Worm (Caenorhabditis elegans) whole organism, L2 larva: ENCODE measurements around the gene nasp-2.

Experiments
- C34F6.9 ChIP-seq: fragments of 150-350 bp; optimal IDR thresholded peaks from 2 replicates; lab custom pipeline; 2014; ENCODE audit warnings: missing biosample characterization, missing genetic modification characterization
- F13H6.1 ChIP-seq: sonication (generic microtip); optimal IDR thresholded peaks from 2 replicates; lab custom pipeline; 2016; ENCODE audit warnings: missing genetic modification characterization, missing compliant biosample characterization
- R02D3.7 ChIP-seq: fragments of 150-350 bp; optimal IDR thresholded peaks from 2 replicates; lab custom pipeline; 2014; ENCODE audit warnings: missing biosample characterization, missing genetic modification characterization
- aly-2 ChIP-seq: fragments of 150-350 bp; optimal IDR thresholded peaks from 2 replicates; lab custom pipeline; 2014; ENCODE audit warnings: missing biosample characterization, missing genetic modification characterization
- ama-1 ChIP-seq: fragments of 150-350 bp; optimal IDR thresholded peaks from 2 replicates; lab custom pipeline; 2018; ENCODE audit warnings: inconsistent platforms
- blmp-1 ChIP-seq: sonication (generic microtip); optimal IDR thresholded peaks from 2 replicates; lab custom pipeline; 2017; ENCODE audit warnings: missing genetic modification characterization, mild to moderate bottlenecking, missing compliant biosample characterization, antibody characterized with exemption, moderate library complexity; ENCODE audit not compliant: insufficient read depth
- ceh-82 ChIP-seq: fragments of 150-350 bp; optimal IDR thresholded peaks from 2 replicates; lab custom pipeline; 2014; ENCODE audit warnings: missing biosample characterization, missing genetic modification characterization
- crh-2 ChIP-seq: sonication (generic microtip); optimal IDR thresholded peaks from 2 replicates; lab custom pipeline; 2017; ENCODE audit warnings: missing biosample characterization, missing genetic modification characterization
- dmd-4 ChIP-seq: sonication (generic microtip); optimal IDR thresholded peaks from 2 replicates; lab custom pipeline; 2017; ENCODE audit warnings: missing biosample characterization, missing genetic modification characterization
- egl-27 ChIP-seq: sonication (generic microtip); optimal IDR thresholded peaks from 3 replicates; lab custom pipeline; 2017; ENCODE audit warnings: missing biosample characterization, missing genetic modification reagents, missing genetic modification characterization
- elt-1 ChIP-seq: fragments of 150-350 bp; optimal IDR thresholded peaks from 2 replicates; lab custom pipeline; 2014; ENCODE audit warnings: missing biosample characterization, missing genetic modification characterization
- fos-1 ChIP-seq: fragments of 150-350 bp; optimal IDR thresholded peaks from 2 replicates; lab custom pipeline; 2014; ENCODE audit warnings: missing biosample characterization, missing genetic modification characterization
- gmeb-1 ChIP-seq: fragments of 150-350 bp; optimal IDR thresholded peaks from 2 replicates; lab custom pipeline; 2014; ENCODE audit warnings: missing biosample characterization, missing genetic modification characterization
- lin-11 ChIP-seq: fragments of 150-350 bp; sonication (generic microtip); optimal IDR thresholded peaks from 2 replicates; lab custom pipeline; 2014; ENCODE audit warnings: missing biosample characterization, missing genetic modification characterization, inconsistent platforms, mixed read lengths
- lin-39 ChIP-seq: fragments of 150-350 bp; optimal IDR thresholded peaks from 2 replicates; lab custom pipeline; 2014; ENCODE audit warnings: missing biosample characterization, missing genetic modification reagents, missing genetic modification characterization
- lsy-2 ChIP-seq, 2 experiments: fragments of 150-350 bp in 1 of 2; sonication (generic microtip) in 1 of 2; optimal IDR thresholded peaks; 2 replicates each; lab custom pipeline; 2014 to 2017; ENCODE audit warnings: missing biosample characterization in 2 of 2, missing genetic modification characterization in 2 of 2
- mab-5 ChIP-seq: fragments of 150-350 bp; optimal IDR thresholded peaks from 2 replicates; lab custom pipeline; 2014; ENCODE audit warnings: missing biosample characterization, missing genetic modification characterization
- mbf-1 ChIP-seq: sonication (generic microtip); optimal IDR thresholded peaks from 2 replicates; lab custom pipeline; 2017; ENCODE audit warnings: missing biosample characterization, missing genetic modification characterization
- mdl-1 ChIP-seq, 2 experiments: fragments of 150-350 bp in 1 of 2; sonication (generic microtip) in 1 of 2; optimal IDR thresholded peaks; 2 replicates each; lab custom pipeline; 2017; ENCODE audit warnings: missing biosample characterization in 2 of 2, missing genetic modification characterization in 2 of 2
- nhr-10 ChIP-seq: sonication (generic microtip); optimal IDR thresholded peaks from 2 replicates; lab custom pipeline; 2017; ENCODE audit warnings: missing biosample characterization, missing genetic modification characterization
- nhr-11 ChIP-seq: fragments of 150-350 bp; optimal IDR thresholded peaks from 2 replicates; lab custom pipeline; 2014; ENCODE audit warnings: missing biosample characterization, missing genetic modification characterization
- nhr-12 ChIP-seq: fragments of 150-350 bp; optimal IDR thresholded peaks from 2 replicates; lab custom pipeline; 2014; ENCODE audit warnings: missing biosample characterization, missing genetic modification characterization
- nhr-129 ChIP-seq: fragments of 150-350 bp; optimal IDR thresholded peaks from 2 replicates; lab custom pipeline; 2014; ENCODE audit warnings: missing biosample characterization, missing genetic modification characterization
- nhr-21 ChIP-seq: fragments of 150-350 bp; optimal IDR thresholded peaks from 2 replicates; lab custom pipeline; 2014; ENCODE audit warnings: missing biosample characterization, missing genetic modification characterization
- nhr-6 ChIP-seq: fragments of 150-350 bp; optimal IDR thresholded peaks from 2 replicates; lab custom pipeline; 2014; ENCODE audit warnings: missing biosample characterization, missing genetic modification characterization
- peb-1 ChIP-seq: fragments of 150-350 bp; optimal IDR thresholded peaks from 2 replicates; lab custom pipeline; 2014; ENCODE audit warnings: missing biosample characterization, missing genetic modification characterization
- sem-4 ChIP-seq: fragments of 150-350 bp; optimal IDR thresholded peaks from 2 replicates; lab custom pipeline; 2014; ENCODE audit warnings: missing biosample characterization, missing genetic modification reagents, missing genetic modification characterization
- skn-1 ChIP-seq: sonication (generic microtip); optimal IDR thresholded peaks from 2 replicates; lab custom pipeline; 2017; ENCODE audit warnings: missing biosample characterization, missing genetic modification characterization
- sma-3 ChIP-seq: sonication (generic microtip); optimal IDR thresholded peaks from 2 replicates; lab custom pipeline; 2016; ENCODE audit warnings: missing genetic modification reagents, missing genetic modification characterization, missing compliant biosample characterization
- sma-9 ChIP-seq, 2 experiments: fragments of 150-350 bp in 1 of 2; sonication (generic microtip) in 1 of 2; optimal IDR thresholded peaks; 2 replicates each; lab custom pipeline; 2014 to 2016; ENCODE audit warnings: missing genetic modification characterization in 2 of 2, mild to moderate bottlenecking in 1 of 2, missing biosample characterization in 1 of 2, missing compliant biosample characterization in 1 of 2, missing genetic modification reagents in 1 of 2, moderate library complexity in 1 of 2
- unc-39 ChIP-seq: fragments of 150-350 bp; optimal IDR thresholded peaks from 2 replicates; lab custom pipeline; 2014; ENCODE audit warnings: missing biosample characterization, missing genetic modification characterization
- unc-55 ChIP-seq: fragments of 150-350 bp; sonication (generic microtip); optimal IDR thresholded peaks from 3 replicates; lab custom pipeline; 2014; ENCODE audit warnings: missing biosample characterization, missing genetic modification reagents, missing genetic modification characterization
- zag-1 ChIP-seq: fragments of 150-350 bp; optimal IDR thresholded peaks from 2 replicates; lab custom pipeline; 2014; ENCODE audit warnings: missing biosample characterization, missing genetic modification characterization
- ztf-1 ChIP-seq: fragments of 200-800 bp; sonication (Bioruptor generic); conservative IDR thresholded peaks from 2 replicates; pipeline ENCODE4 v1.3.6; 2022; ENCODE audit warnings: missing genetic modification characterization, missing compliant biosample characterization
- ztf-11 ChIP-seq: sonication (generic microtip); optimal IDR thresholded peaks from 2 replicates; lab custom pipeline; 2017; ENCODE audit warnings: missing biosample characterization, missing genetic modification characterization
- ztf-4 ChIP-seq: fragments of 150-350 bp; optimal IDR thresholded peaks from 2 replicates; lab custom pipeline; 2014; ENCODE audit warnings: missing biosample characterization, missing genetic modification characterization

Gene nasp-2

ce11 chrV:13313045-13313623 is 1.1 kb upstream of the nasp-2 start, which contains the start of gene C50B6.3 (continued):
- TF ChIP-seq nhr-12 (tag; lab: Kevin White, UChicago), result no peak
- no peak for TF ChIP-seq mdl-1 (tag; optimal IDR thresholded peaks at IDR 0.05; lab: Kevin White, UChicago)
- TF ChIP-seq unc-39 (tag; lab: Kevin White, UChicago), result no peak
- peak; percentile 53 for TF ChIP-seq fos-1 (tag; lab: Kevin White, UChicago)
- TF ChIP-seq crh-2 (tag; lab: Kevin White, UChicago), result peak; percentile 76
- TF ChIP-seq ceh-82 (tag; lab: Kevin White, UChicago), result no peak
- TF ChIP-seq gmeb-1 (tag; lab: Kevin White, UChicago), result peak; percentile 85
- TF ChIP-seq lin-11 (tag; lab: Kevin White, UChicago), result peak; percentile 55
- peak; percentile 47 for TF ChIP-seq ztf-4 (tag; lab: Kevin White, UChicago)
- no peak for TF ChIP-seq nhr-6 (tag; lab: Kevin White, UChicago)
- TF ChIP-seq lin-39 (tag; lab: Kevin White, UChicago), result no peak
- TF ChIP-seq, all 48 proteins: peak for 19

DNA sequence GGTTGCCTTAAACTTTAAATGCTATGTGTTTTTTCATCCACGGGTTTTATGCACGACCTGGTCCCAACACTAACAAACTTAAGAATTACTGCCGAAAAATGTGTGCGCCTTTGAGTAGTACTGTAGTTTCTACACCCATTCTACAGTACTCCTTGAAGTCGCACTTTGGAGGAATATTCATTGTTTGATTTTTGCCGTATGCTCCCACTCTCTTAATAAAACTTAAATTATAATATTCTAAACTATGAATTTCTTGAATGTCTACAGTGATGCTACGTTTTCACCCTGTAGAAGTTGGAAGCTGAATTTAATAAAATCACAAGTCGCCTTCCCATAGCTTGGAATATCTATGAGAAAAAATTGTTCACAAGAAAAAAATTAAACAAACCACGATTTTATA is 2.3 kb downstream of the nasp-2 start:
- TF ChIP-seq dmd-4, result no peak
- no peak for TF ChIP-seq lin-11 (tag; lab: Kevin White, UChicago)
- no peak for TF ChIP-seq C34F6.9
- TF ChIP-seq sma-9 (GFP tag; optimal IDR thresholded peaks at IDR 0.05; lab: Kevin White, UChicago), result no peak
- no peak for TF ChIP-seq sma-9 (tag; optimal IDR thresholded peaks at IDR 0.05; lab: Kevin White, UChicago)
- no peak for TF ChIP-seq R02D3.7 (tag; lab: Kevin White, UChicago)
- no peak for TF ChIP-seq elt-1
- no peak for TF ChIP-seq peb-1
- no peak for TF ChIP-seq unc-55 (GFP tag; lab: Kevin White, UChicago)
- no peak for TF ChIP-seq sma-3
- TF ChIP-seq skn-1 (tag; lab: Kevin White, UChicago), result no peak
- no peak for TF ChIP-seq sem-4 (tag; lab: Kevin White, UChicago)
- TF ChIP-seq mbf-1 (tag; lab: Kevin White, UChicago), result no peak
- no peak for TF ChIP-seq zag-1
- no peak for TF ChIP-seq nhr-129
- no peak for TF ChIP-seq egl-27 (tag; lab: Kevin White, UChicago)

DNA sequence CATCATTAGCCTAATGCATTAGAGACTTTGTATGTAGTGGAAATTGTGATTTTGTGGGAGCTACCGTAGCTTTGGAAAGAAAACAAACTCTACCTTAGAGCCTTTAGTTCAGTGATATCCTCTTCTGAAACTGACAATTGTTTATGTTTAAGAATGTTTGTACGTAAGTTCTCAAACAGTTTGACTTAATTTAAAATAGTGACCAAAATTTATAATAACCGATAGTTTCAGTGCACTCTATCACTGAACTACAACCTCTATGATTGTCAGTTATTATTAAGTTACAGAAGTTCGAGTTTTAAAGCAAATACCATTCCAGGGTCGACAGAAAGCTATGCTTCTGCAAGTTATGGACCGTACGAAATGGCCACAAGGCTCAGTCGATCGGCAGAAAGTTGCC is 3.4 kb downstream of the nasp-2 start, which contains the start of gene C50B6.1:
TSS of gene C50B6.1 (plus strand) at position 301 of the 400 bp plus-strand sequence.
- TF ChIP-seq mab-5 (tag; lab: Kevin White, UChicago) (no peak), gmeb-1 (tag; lab: Kevin White, UChicago) (no peak), ama-1 (lab: Kevin White, UChicago) (no peak), ztf-11 (tag; lab: Kevin White, UChicago) (no peak), peb-1 (no peak), lin-11 (tag; lab: Kevin White, UChicago) (no peak), nhr-21 (no peak), nhr-6 (tag; lab: Kevin White, UChicago) (no peak), nhr-10 (tag; lab: Kevin White, UChicago) (no peak), nhr-129 (no peak), aly-2 (tag; lab: Kevin White, UChicago) (no peak), ztf-1 (no peak), F13H6.1 (no peak), nhr-11 (tag; lab: Kevin White, UChicago) (no peak), lsy-2 (tag; optimal IDR thresholded peaks at IDR 0.05; lab: Kevin White, UChicago) (no peak), C34F6.9 (no peak)
- TF ChIP-seq, all 48 proteins: peak for 0

ce11 chrV:13304663-13305188 is 7.3 kb downstream of the nasp-2 start, which contains the start of gene C26E1.2:
Gene C26E1.2, plus strand, starts transcription at chrV:13305138.
- TF ChIP-seq skn-1 (tag; lab: Kevin White, UChicago) (no peak), fos-1 (tag; lab: Kevin White, UChicago) (peak; percentile 81), crh-2 (tag; lab: Kevin White, UChicago) (peak; percentile 25), blmp-1 (tag; lab: Kevin White, UChicago) (no peak), gmeb-1 (tag; lab: Kevin White, UChicago) (peak; percentile 12)
